Fruit fly (Drosophila melanogaster) whole organism, embryonic: ENCODE measurements around the gene CG33288.
A peak's percentile ranks its signal among the peaks of the same experiment; 100 is the strongest.

Experiments used
- Adf1 ChIP-seq: fragments of 200-800 bp; sonication (Bioruptor generic); IDR thresholded peaks from 2 replicates; pipeline ENCODE4 v1.3.6; 2022; ENCODE audit warnings: missing biosample characterization, missing genetic modification characterization
- Bgb ChIP-seq: fragments of 200-800 bp; sonication (Bioruptor generic); IDR thresholded peaks from 2 replicates; pipeline ENCODE4 v1.3.6; 2022; ENCODE audit warnings: missing biosample characterization, missing genetic modification characterization; ENCODE audit not compliant: partially characterized antibody
- CG10321 ChIP-seq: fragments of 200-800 bp; sonication (Bioruptor generic); IDR thresholded peaks from 2 replicates; pipeline ENCODE4 v1.3.6; 2022; ENCODE audit warnings: missing biosample characterization, missing genetic modification characterization
- CG10959 ChIP-seq: fragments of 200-800 bp; sonication (Bioruptor generic); IDR thresholded peaks from 2 replicates; pipeline ENCODE4 v1.3.6; 2022; ENCODE audit warnings: missing biosample characterization, missing genetic modification characterization
- CG12769 ChIP-seq: fragments of 200-800 bp; sonication (Bioruptor generic); optimal IDR thresholded peaks from 2 replicates; lab custom pipeline; 2019; ENCODE audit warnings: missing biosample characterization, mild to moderate bottlenecking, missing genetic modification characterization, moderate library complexity
- CG17328 ChIP-seq: fragments of 200-800 bp; sonication (Bioruptor generic); IDR thresholded peaks from 2 replicates; pipeline ENCODE4 v1.3.6; 2022; ENCODE audit warnings: missing biosample characterization, missing genetic modification characterization
- CG2199 ChIP-seq: fragments of 200-800 bp; sonication (Bioruptor generic); IDR thresholded peaks from 3 replicates; pipeline ENCODE4 v1.3.6; 2022; ENCODE audit warnings: missing biosample characterization, missing genetic modification characterization
- CG31365 ChIP-seq: fragments of 200-800 bp; sonication (Bioruptor generic); optimal IDR thresholded peaks from 2 replicates; lab custom pipeline; 2018; ENCODE audit warnings: missing biosample characterization, mild to moderate bottlenecking, missing genetic modification characterization
- CG3407 ChIP-seq: fragments of 200-800 bp; sonication (Bioruptor generic); optimal IDR thresholded peaks from 2 replicates; lab custom pipeline; 2018; ENCODE audit warnings: missing biosample characterization, mild to moderate bottlenecking, missing genetic modification characterization
- CG42726 ChIP-seq: fragments of 200-800 bp; sonication (Bioruptor generic); IDR thresholded peaks from 2 replicates; pipeline ENCODE4 v1.3.6; 2022; ENCODE audit warnings: missing biosample characterization, missing genetic modification characterization; ENCODE audit not compliant: partially characterized antibody
- CG4328 ChIP-seq: fragments of 200-800 bp; sonication (Bioruptor generic); optimal IDR thresholded peaks from 3 replicates; lab custom pipeline; 2017; ENCODE audit warnings: missing biosample characterization, missing genetic modification reagents, missing genetic modification characterization
- CG6791 ChIP-seq: fragments of 200-800 bp; sonication (Bioruptor generic); IDR thresholded peaks from 3 replicates; pipeline ENCODE4 v1.3.6; 2022; ENCODE audit warnings: missing biosample characterization, missing genetic modification characterization; ENCODE audit not compliant: partially characterized antibody
- D ChIP-seq, 2 experiments: fragments of 200-800 bp in 1 of 2; fragments of >200 bp in 1 of 2; sonication (Bioruptor generic) in 1 of 2; optimal IDR thresholded peaks; 2 replicates in 1 of 2; 3 replicates in 1 of 2; lab custom pipeline; 2017; ENCODE audit warnings: mild to moderate bottlenecking in 1 of 2, missing biosample characterization in 1 of 2, missing genetic modification characterization in 1 of 2, missing genetic modification reagents in 1 of 2
- Dbx ChIP-seq: fragments of 200-800 bp; sonication (Bioruptor generic); IDR thresholded peaks from 3 replicates; pipeline ENCODE4 v1.3.6; 2022; ENCODE audit warnings: missing biosample characterization, missing genetic modification characterization
- Deaf1 ChIP-seq: fragments of 200-800 bp; optimal IDR thresholded peaks from 3 replicates; lab custom pipeline; 2019; ENCODE audit warnings: missing biosample characterization, mild to moderate bottlenecking, missing genetic modification characterization, moderate library complexity
- Dip3 ChIP-seq: fragments of 200-800 bp; sonication (Bioruptor generic); optimal IDR thresholded peaks from 3 replicates; lab custom pipeline; 2016; ENCODE audit warnings: missing biosample characterization, missing genetic modification characterization
- Dll ChIP-seq: fragments of 200-800 bp; sonication (Bioruptor generic); IDR thresholded peaks from 4 replicates; pipeline ENCODE4 v1.3.6; 2022; ENCODE audit warnings: missing biosample characterization, missing genetic modification characterization; ENCODE audit not compliant: partially characterized antibody
- Gsc ChIP-seq: fragments of 200-800 bp; sonication (Bioruptor generic); IDR thresholded peaks from 2 replicates; pipeline ENCODE4 v1.3.6; 2022; ENCODE audit warnings: missing biosample characterization, missing genetic modification characterization
- HLH3B ChIP-seq: fragments of 200-800 bp; sonication (Bioruptor generic); IDR thresholded peaks from 2 replicates; pipeline ENCODE4 v1.3.6; 2022; ENCODE audit warnings: missing biosample characterization, missing genetic modification characterization
- Hr39 ChIP-seq: fragments of >200 bp; optimal IDR thresholded peaks from 2 replicates; lab custom pipeline; 2017
- Jarid2 ChIP-seq: fragments of 200-800 bp; sonication (Bioruptor generic); optimal IDR thresholded peaks from 3 replicates; lab custom pipeline; 2017; ENCODE audit warnings: mild to moderate bottlenecking, missing biosample characterization, missing genetic modification reagents, missing genetic modification characterization
- Mad ChIP-seq: fragments of 200-800 bp; sonication (Bioruptor generic); optimal IDR thresholded peaks from 2 replicates; lab custom pipeline; 2016; ENCODE audit warnings: missing biosample characterization, missing genetic modification characterization
- Med ChIP-seq: fragments of 200-800 bp; sonication (Bioruptor generic); peaks from one replicate; lab custom pipeline; 2016; ENCODE audit warnings: missing biosample characterization, missing genetic modification characterization, mild to moderate bottlenecking, inconsistent platforms, moderate library complexity
- NC2β ChIP-seq: fragments of 200-800 bp; sonication (Bioruptor generic); optimal IDR thresholded peaks from 2 replicates; lab custom pipeline; 2016; ENCODE audit warnings: missing biosample characterization, missing genetic modification characterization
- Nf-YB ChIP-seq: fragments of 200-800 bp; sonication (Bioruptor generic); optimal IDR thresholded peaks from 3 replicates; lab custom pipeline; 2019; ENCODE audit warnings: missing biosample characterization, mild to moderate bottlenecking, missing genetic modification characterization, moderate library complexity
- Nf-YC ChIP-seq: fragments of 200-800 bp; optimal IDR thresholded peaks from 3 replicates; lab custom pipeline; 2019; ENCODE audit warnings: missing biosample characterization, mild to moderate bottlenecking, missing genetic modification characterization, moderate library complexity
- Taf1 ChIP-seq: fragments of 200-800 bp; sonication (Bioruptor generic); IDR thresholded peaks from 2 replicates; pipeline ENCODE4 v1.3.6; 2022; ENCODE audit warnings: missing biosample characterization, missing genetic modification characterization
- Trl ChIP-seq, 3 experiments: fragments of >200 bp in 2 of 3; fragments of 200-800 bp in 1 of 3; sonication (Bioruptor generic) in 1 of 3; optimal IDR thresholded peaks; 2 replicates in 1 of 3; 3 replicates in 2 of 3; lab custom pipeline; 2016 to 2017; ENCODE audit warnings: missing biosample characterization in 1 of 3, missing genetic modification characterization in 1 of 3
- amos ChIP-seq: fragments of 200-800 bp; sonication (Bioruptor generic); IDR thresholded peaks from 2 replicates; pipeline ENCODE4 v1.3.6; 2022; ENCODE audit warnings: missing biosample characterization, missing genetic modification characterization; ENCODE audit not compliant: partially characterized antibody
- cad ChIP-seq: fragments of >200 bp; optimal IDR thresholded peaks from 2 replicates; lab custom pipeline; 2017; ENCODE audit warnings: missing biosample characterization, missing genetic modification characterization
- cg ChIP-seq: fragments of 200-800 bp; sonication (Bioruptor generic); optimal IDR thresholded peaks from 3 replicates; lab custom pipeline; 2019; ENCODE audit warnings: missing biosample characterization, mild to moderate bottlenecking, missing genetic modification characterization, moderate library complexity
- chinmo ChIP-seq: fragments of 200-800 bp; sonication (Bioruptor generic); IDR thresholded peaks from 4 replicates; pipeline ENCODE4 v1.3.6; 2022; ENCODE audit warnings: missing biosample characterization, missing genetic modification characterization; ENCODE audit not compliant: partially characterized antibody
- crol ChIP-seq: fragments of 200-800 bp; sonication (Bioruptor generic); IDR thresholded peaks from 2 replicates; pipeline ENCODE4 v1.3.6; 2022; ENCODE audit warnings: missing biosample characterization, missing genetic modification characterization
- dm ChIP-seq: fragments of 200-800 bp; sonication (Bioruptor generic); optimal IDR thresholded peaks from 3 replicates; lab custom pipeline; 2016; ENCODE audit warnings: missing biosample characterization, missing genetic modification characterization
- fd102C ChIP-seq: fragments of 200-800 bp; sonication (Bioruptor generic); optimal IDR thresholded peaks from 2 replicates; lab custom pipeline; 2018; ENCODE audit warnings: missing biosample characterization, mild to moderate bottlenecking, missing genetic modification characterization, moderate library complexity
- fd3F ChIP-seq: fragments of 200-800 bp; sonication (Bioruptor generic); optimal IDR thresholded peaks from 2 replicates; lab custom pipeline; 2018; ENCODE audit warnings: missing biosample characterization, mild to moderate bottlenecking, missing genetic modification characterization, moderate library complexity
- grn ChIP-seq: fragments of 200-800 bp; sonication (Bioruptor generic); optimal IDR thresholded peaks from 3 replicates; lab custom pipeline; 2017; ENCODE audit warnings: missing biosample characterization, missing genetic modification characterization
- hth ChIP-seq: fragments of >200 bp; optimal IDR thresholded peaks from 2 replicates; lab custom pipeline; 2017; ENCODE audit warnings: inconsistent platforms
- kni ChIP-seq: fragments of 200-800 bp; sonication (Bioruptor generic); optimal IDR thresholded peaks from 3 replicates; lab custom pipeline; 2017; ENCODE audit warnings: mild to moderate bottlenecking, missing biosample characterization, missing genetic modification reagents, missing genetic modification characterization
- nerfin-2 ChIP-seq: fragments of 200-800 bp; sonication (Bioruptor generic); IDR thresholded peaks from 2 replicates; pipeline ENCODE4 v1.3.6; 2022; ENCODE audit warnings: missing biosample characterization, missing genetic modification characterization; ENCODE audit not compliant: partially characterized antibody
- phol ChIP-seq: fragments of 200-800 bp; sonication (Bioruptor generic); optimal IDR thresholded peaks from 3 replicates; lab custom pipeline; 2018; ENCODE audit warnings: missing biosample characterization, mild to moderate bottlenecking, missing genetic modification characterization, moderate library complexity
- sens ChIP-seq: fragments of 200-800 bp; sonication (Bioruptor generic); peaks from one replicate; lab custom pipeline; 2016; ENCODE audit warnings: missing biosample characterization, missing genetic modification characterization
- seq ChIP-seq: fragments of 200-800 bp; sonication (Bioruptor generic); IDR thresholded peaks from 2 replicates; pipeline ENCODE4 v1.3.6; 2022; ENCODE audit warnings: missing biosample characterization, missing genetic modification characterization
- tap ChIP-seq: fragments of 200-800 bp; optimal IDR thresholded peaks from 3 replicates; lab custom pipeline; 2019; ENCODE audit warnings: missing biosample characterization, mild to moderate bottlenecking, missing genetic modification characterization, moderate library complexity
- vvl ChIP-seq: fragments of 200-800 bp; sonication (Bioruptor generic); IDR thresholded peaks from 2 replicates; pipeline ENCODE4 v1.3.6; 2022; ENCODE audit warnings: missing biosample characterization, missing genetic modification characterization
- wor ChIP-seq: fragments of 200-800 bp; sonication (Bioruptor generic); IDR thresholded peaks from 2 replicates; pipeline ENCODE4 v1.3.6; 2022; ENCODE audit warnings: missing biosample characterization, missing genetic modification characterization
- z ChIP-seq: fragments of 200-800 bp; sonication (Bioruptor generic); IDR thresholded peaks from 3 replicates; pipeline ENCODE4 v1.3.6; 2022; ENCODE audit warnings: missing biosample characterization, missing genetic modification characterization

CG33288 gene

DNA sequence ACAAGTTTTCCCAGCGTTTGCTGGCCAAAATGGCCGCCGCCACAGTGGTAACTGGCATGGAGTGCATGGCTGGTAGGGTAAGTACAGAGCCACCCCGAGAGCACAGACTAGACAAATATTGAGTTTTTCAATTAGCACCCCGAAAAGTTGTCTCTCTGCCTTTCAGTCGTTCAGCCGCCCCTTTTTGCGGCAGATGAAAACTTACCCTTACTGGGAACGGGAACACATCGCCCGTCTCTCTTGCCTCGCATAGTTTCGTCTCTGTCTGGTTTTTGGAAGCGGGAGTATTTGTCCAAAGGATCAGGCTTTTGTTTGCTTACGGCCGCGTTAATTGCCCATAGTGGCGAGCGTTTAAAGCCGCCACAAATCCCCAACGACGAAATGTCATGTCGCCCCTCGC is 31.1 kb downstream of the CG33288 start (continued):
- peak; percentile 76 for TF ChIP-seq CG10321
- no peak for TF ChIP-seq CG31365 (tag; lab: Kevin White, UChicago)
- no peak for TF ChIP-seq grn (GFP tag; lab: Kevin White, UChicago)
- TF ChIP-seq tap (tag; lab: Kevin White, UChicago) = no peak
- no peak for TF ChIP-seq cad (GFP tag; lab: Kevin White, UChicago)
- no peak for TF ChIP-seq kni
- no peak for TF ChIP-seq Gsc (GFP tag; lab: Robert Waterston, UW)
- TF ChIP-seq Dip3 (GFP tag; lab: Kevin White, UChicago) = no peak
- TF ChIP-seq nerfin-2 = no peak
- TF ChIP-seq NC2β = no peak
- no peak for TF ChIP-seq CG3407 (GFP tag; lab: Kevin White, UChicago)
- TF ChIP-seq Dbx (GFP tag; lab: Robert Waterston, UW) = no peak
- no peak for TF ChIP-seq fd3F (GFP tag; lab: Kevin White, UChicago)
- TF ChIP-seq cg (GFP tag; lab: Kevin White, UChicago) = peak; percentile 17
- 0 out of 3 replicates have a peak, but pooled peaks have one; percentile 15 for TF ChIP-seq z (GFP tag; lab: Robert Waterston, UW)
- TF ChIP-seq Mad (GFP tag; lab: Kevin White, UChicago) = no peak
- no peak for TF ChIP-seq CG4328 (GFP tag; lab: Kevin White, UChicago)
- TF ChIP-seq seq = peak; percentile 93
- TF ChIP-seq dm (GFP tag; lab: Kevin White, UChicago) = no peak
- peak; percentile 18 for TF ChIP-seq phol (tag; lab: Kevin White, UChicago)
- TF ChIP-seq CG10959 (GFP tag; lab: Robert Waterston, UW) = no peak

DNA sequence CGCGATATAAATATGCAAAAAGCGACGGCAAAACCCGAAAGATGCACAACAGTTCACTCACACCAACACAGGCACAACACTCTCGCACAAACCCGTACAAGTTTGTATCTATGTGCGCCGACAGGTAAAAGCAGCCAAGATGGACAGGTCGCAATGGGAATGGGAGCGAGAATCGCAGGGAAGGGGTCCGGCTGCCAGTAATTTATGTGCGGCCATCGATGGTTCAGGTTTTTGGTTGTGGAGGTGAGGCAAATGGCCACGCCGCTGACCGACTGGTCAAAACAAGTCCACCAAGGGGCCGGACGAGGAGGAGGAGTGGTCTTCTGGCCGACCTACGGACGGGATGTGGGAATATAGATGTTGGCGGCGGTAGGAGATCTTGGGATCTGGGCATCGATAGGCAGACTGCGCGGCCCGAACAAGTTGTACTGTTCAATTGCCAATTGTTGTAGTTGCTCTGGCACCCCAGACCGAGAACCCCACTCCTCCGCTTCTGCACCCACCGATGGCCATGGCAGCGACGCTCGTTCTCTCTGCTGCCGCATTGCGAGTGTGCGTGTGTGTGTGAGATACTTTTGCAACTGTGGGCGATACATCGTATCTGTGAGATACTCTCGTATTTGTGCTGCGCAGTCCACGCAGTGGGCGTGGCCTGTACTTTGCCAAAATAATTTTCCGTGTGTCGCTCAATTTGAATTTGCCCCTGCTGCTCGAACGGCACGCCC is 32.7 kb downstream of the CG33288 start:
- TF ChIP-seq CG17328 (GFP tag; lab: Robert Waterston, UW) = peak; percentile 8; the same call in 1 of the 2 replicates
- peak; percentile 49 for TF ChIP-seq D (optimal IDR thresholded peaks at IDR 0.05; lab: Kevin White, UChicago)
- no peak for TF ChIP-seq D (GFP tag; optimal IDR thresholded peaks at IDR 0.05; lab: Kevin White, UChicago)
- TF ChIP-seq phol (tag; lab: Kevin White, UChicago) = no peak
- TF ChIP-seq Jarid2 (GFP tag; lab: Kevin White, UChicago) = peak; percentile 39
- TF ChIP-seq Med (GFP tag; lab: Kevin White, UChicago) = peak; percentile 70
- TF ChIP-seq Nf-YB = peak; percentile 93
- TF ChIP-seq chinmo (GFP tag; lab: Robert Waterston, UW) = 0 out of 4 replicates have a peak, but pooled peaks have one; percentile 27
- peak; percentile 65 for TF ChIP-seq crol (GFP tag; lab: Robert Waterston, UW)
- 0 out of 4 replicates have a peak, but pooled peaks have one; percentile 18 for TF ChIP-seq Dll (GFP tag; lab: Robert Waterston, UW)
- no peak for TF ChIP-seq hth (lab: Kevin White, UChicago)
- TF ChIP-seq CG2199 (GFP tag; lab: Robert Waterston, UW) = 0 out of 3 replicates have a peak, but pooled peaks have one; percentile 7
- peak; percentile 19 to 23 for TF ChIP-seq Trl (optimal IDR thresholded peaks at IDR 0.05; lab: Kevin White, UChicago)
- no peak for TF ChIP-seq Trl (GFP tag; optimal IDR thresholded peaks at IDR 0.05; lab: Kevin White, UChicago)
- TF ChIP-seq kni = peak; percentile 23
- peak; percentile 83 for TF ChIP-seq cg (GFP tag; lab: Kevin White, UChicago)
- no peak for TF ChIP-seq Hr39 (lab: Kevin White, UChicago)
- TF ChIP-seq CG6791 = 0 out of 3 replicates have a peak, but pooled peaks have one; percentile 5
- TF ChIP-seq fd102C (GFP tag; lab: Kevin White, UChicago) = no peak
- peak; percentile 89 for TF ChIP-seq Adf1 (GFP tag; lab: Robert Waterston, UW)
- TF ChIP-seq Taf1 (GFP tag; lab: Robert Waterston, UW) = no peak
- TF ChIP-seq HLH3B (GFP tag; lab: Robert Waterston, UW) = no peak
- TF ChIP-seq sens (GFP tag; lab: Kevin White, UChicago) = peak; percentile 50
- peak; percentile 26 for TF ChIP-seq CG12769 (tag; lab: Kevin White, UChicago)
- TF ChIP-seq Bgb = 0 out of 2 replicates have a peak, but pooled peaks have one; percentile 18
- TF ChIP-seq Nf-YC = peak; percentile 93
- peak; percentile 77 for TF ChIP-seq vvl
- TF ChIP-seq Deaf1 (tag; lab: Kevin White, UChicago) = peak; percentile 3
- no peak for TF ChIP-seq CG42726 (GFP tag; lab: Robert Waterston, UW)
- TF ChIP-seq wor (GFP tag; lab: Robert Waterston, UW) = no peak
- 0 out of 2 replicates have a peak, but pooled peaks have one; percentile 13 for TF ChIP-seq amos
